Worm (Caenorhabditis elegans) whole organism, L2 larva: ENCODE measurements around the gene F07C3.3.

Experiments
- F13H6.1 ChIP-seq: sonication (generic microtip); optimal IDR thresholded peaks from 2 replicates; lab custom pipeline; 2016; ENCODE audit warnings: missing genetic modification characterization, missing compliant biosample characterization
- R02D3.7 ChIP-seq: fragments of 150-350 bp; optimal IDR thresholded peaks from 2 replicates; lab custom pipeline; 2014; ENCODE audit warnings: missing biosample characterization, missing genetic modification characterization
- Y55F3AM.14 ChIP-seq: fragments of 200-800 bp; sonication (Bioruptor generic); optimal IDR thresholded peaks from 2 replicates; lab custom pipeline; 2018; ENCODE audit warnings: mild to moderate bottlenecking, missing genetic modification characterization, missing compliant biosample characterization
- ZK546.5 ChIP-seq: sonication (generic microtip); optimal IDR thresholded peaks from 2 replicates; lab custom pipeline; 2017; ENCODE audit warnings: missing biosample characterization, missing genetic modification characterization
- alr-1 ChIP-seq: fragments of 150-350 bp; optimal IDR thresholded peaks from 2 replicates; lab custom pipeline; 2014; ENCODE audit warnings: missing biosample characterization, missing genetic modification characterization
- blmp-1 ChIP-seq: sonication (generic microtip); optimal IDR thresholded peaks from 2 replicates; lab custom pipeline; 2017; ENCODE audit warnings: missing genetic modification characterization, mild to moderate bottlenecking, missing compliant biosample characterization, antibody characterized with exemption, moderate library complexity; ENCODE audit not compliant: insufficient read depth
- ceh-82 ChIP-seq: fragments of 150-350 bp; optimal IDR thresholded peaks from 2 replicates; lab custom pipeline; 2014; ENCODE audit warnings: missing biosample characterization, missing genetic modification characterization
- egl-27 ChIP-seq: sonication (generic microtip); optimal IDR thresholded peaks from 3 replicates; lab custom pipeline; 2017; ENCODE audit warnings: missing biosample characterization, missing genetic modification reagents, missing genetic modification characterization
- elt-1 ChIP-seq: fragments of 150-350 bp; optimal IDR thresholded peaks from 2 replicates; lab custom pipeline; 2014; ENCODE audit warnings: missing biosample characterization, missing genetic modification characterization
- fos-1 ChIP-seq: fragments of 150-350 bp; optimal IDR thresholded peaks from 2 replicates; lab custom pipeline; 2014; ENCODE audit warnings: missing biosample characterization, missing genetic modification characterization
- gmeb-1 ChIP-seq: fragments of 150-350 bp; optimal IDR thresholded peaks from 2 replicates; lab custom pipeline; 2014; ENCODE audit warnings: missing biosample characterization, missing genetic modification characterization
- lin-11 ChIP-seq: fragments of 150-350 bp; sonication (generic microtip); optimal IDR thresholded peaks from 2 replicates; lab custom pipeline; 2014; ENCODE audit warnings: missing biosample characterization, missing genetic modification characterization, inconsistent platforms, mixed read lengths
- lin-13 ChIP-seq: fragments of 150-350 bp; optimal IDR thresholded peaks from 2 replicates; lab custom pipeline; 2014; ENCODE audit warnings: missing biosample characterization, missing genetic modification reagents, missing genetic modification characterization
- lsy-2 ChIP-seq, 2 experiments: fragments of 150-350 bp in 1 of 2; sonication (generic microtip) in 1 of 2; optimal IDR thresholded peaks; 2 replicates each; lab custom pipeline; 2014 to 2017; ENCODE audit warnings: missing biosample characterization in 2 of 2, missing genetic modification characterization in 2 of 2
- mab-5 ChIP-seq: fragments of 150-350 bp; optimal IDR thresholded peaks from 2 replicates; lab custom pipeline; 2014; ENCODE audit warnings: missing biosample characterization, missing genetic modification characterization
- mbf-1 ChIP-seq: sonication (generic microtip); optimal IDR thresholded peaks from 2 replicates; lab custom pipeline; 2017; ENCODE audit warnings: missing biosample characterization, missing genetic modification characterization
- mdl-1 ChIP-seq, 2 experiments: fragments of 150-350 bp in 1 of 2; sonication (generic microtip) in 1 of 2; optimal IDR thresholded peaks; 2 replicates each; lab custom pipeline; 2017; ENCODE audit warnings: missing biosample characterization in 2 of 2, missing genetic modification characterization in 2 of 2
- nhr-10 ChIP-seq: sonication (generic microtip); optimal IDR thresholded peaks from 2 replicates; lab custom pipeline; 2017; ENCODE audit warnings: missing biosample characterization, missing genetic modification characterization
- nhr-12 ChIP-seq: fragments of 150-350 bp; optimal IDR thresholded peaks from 2 replicates; lab custom pipeline; 2014; ENCODE audit warnings: missing biosample characterization, missing genetic modification characterization
- nhr-129 ChIP-seq: fragments of 150-350 bp; optimal IDR thresholded peaks from 2 replicates; lab custom pipeline; 2014; ENCODE audit warnings: missing biosample characterization, missing genetic modification characterization
- nhr-21 ChIP-seq: fragments of 150-350 bp; optimal IDR thresholded peaks from 2 replicates; lab custom pipeline; 2014; ENCODE audit warnings: missing biosample characterization, missing genetic modification characterization
- nhr-23 ChIP-seq: fragments of 150-350 bp; optimal IDR thresholded peaks from 2 replicates; lab custom pipeline; 2014; ENCODE audit warnings: missing biosample characterization, missing genetic modification reagents, missing genetic modification characterization
- nhr-237 ChIP-seq: fragments of 150-350 bp; optimal IDR thresholded peaks from 2 replicates; lab custom pipeline; 2014; ENCODE audit warnings: missing biosample characterization, missing genetic modification characterization
- nhr-25 ChIP-seq: fragments of 150-350 bp; sonication (generic microtip); optimal IDR thresholded peaks from 3 replicates; lab custom pipeline; 2014; ENCODE audit warnings: missing biosample characterization, missing genetic modification characterization
- nhr-6 ChIP-seq: fragments of 150-350 bp; optimal IDR thresholded peaks from 2 replicates; lab custom pipeline; 2014; ENCODE audit warnings: missing biosample characterization, missing genetic modification characterization
- nhr-77 ChIP-seq: fragments of 150-350 bp; optimal IDR thresholded peaks from 2 replicates; lab custom pipeline; 2014; ENCODE audit warnings: missing biosample characterization, missing genetic modification characterization
- peb-1 ChIP-seq: fragments of 150-350 bp; optimal IDR thresholded peaks from 2 replicates; lab custom pipeline; 2014; ENCODE audit warnings: missing biosample characterization, missing genetic modification characterization
- sma-3 ChIP-seq: sonication (generic microtip); optimal IDR thresholded peaks from 2 replicates; lab custom pipeline; 2016; ENCODE audit warnings: missing genetic modification reagents, missing genetic modification characterization, missing compliant biosample characterization
- sma-9 ChIP-seq, 2 experiments: fragments of 150-350 bp in 1 of 2; sonication (generic microtip) in 1 of 2; optimal IDR thresholded peaks; 2 replicates each; lab custom pipeline; 2014 to 2016; ENCODE audit warnings: missing genetic modification characterization in 2 of 2, mild to moderate bottlenecking in 1 of 2, missing biosample characterization in 1 of 2, missing compliant biosample characterization in 1 of 2, missing genetic modification reagents in 1 of 2, moderate library complexity in 1 of 2
- snpc-4 ChIP-seq: fragments of 150-350 bp; optimal IDR thresholded peaks from 2 replicates; lab custom pipeline; 2014; ENCODE audit warnings: missing biosample characterization, missing genetic modification characterization
- unc-39 ChIP-seq: fragments of 150-350 bp; optimal IDR thresholded peaks from 2 replicates; lab custom pipeline; 2014; ENCODE audit warnings: missing biosample characterization, missing genetic modification characterization
- unc-55 ChIP-seq: fragments of 150-350 bp; sonication (generic microtip); optimal IDR thresholded peaks from 3 replicates; lab custom pipeline; 2014; ENCODE audit warnings: missing biosample characterization, missing genetic modification reagents, missing genetic modification characterization
- zag-1 ChIP-seq: fragments of 150-350 bp; optimal IDR thresholded peaks from 2 replicates; lab custom pipeline; 2014; ENCODE audit warnings: missing biosample characterization, missing genetic modification characterization
- ztf-1 ChIP-seq: fragments of 200-800 bp; sonication (Bioruptor generic); conservative IDR thresholded peaks from 2 replicates; pipeline ENCODE4 v1.3.6; 2022; ENCODE audit warnings: missing genetic modification characterization, missing compliant biosample characterization
- ztf-11 ChIP-seq: sonication (generic microtip); optimal IDR thresholded peaks from 2 replicates; lab custom pipeline; 2017; ENCODE audit warnings: missing biosample characterization, missing genetic modification characterization

Gene F07C3.3

DNA sequence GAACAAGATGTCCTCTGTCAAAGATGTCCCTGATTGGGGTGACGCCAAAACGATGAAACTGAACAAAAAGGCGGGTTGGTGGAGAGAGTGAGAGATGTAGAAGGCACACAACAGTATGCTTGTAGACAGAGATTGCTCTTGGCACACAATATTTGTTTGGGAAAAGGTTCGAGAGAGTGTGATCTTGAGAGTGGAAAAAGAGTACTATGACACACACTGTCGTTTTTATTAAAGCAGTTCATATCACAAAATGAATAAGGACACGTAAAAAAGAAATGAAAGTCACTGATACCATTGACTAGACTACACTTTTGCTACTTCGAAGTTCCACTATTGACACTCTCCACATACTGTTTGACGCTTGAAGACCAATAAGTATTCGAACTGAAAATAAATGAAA, 23.3 kb upstream of the F07C3.3 start:
- TF ChIP-seq nhr-21 (tag; lab: Kevin White, UChicago) (no peak), nhr-10 (tag; lab: Kevin White, UChicago) (no peak), snpc-4 (tag; lab: Kevin White, UChicago) (no peak), gmeb-1 (tag; lab: Kevin White, UChicago) (peak; percentile 34), blmp-1 (tag; lab: Kevin White, UChicago) (no peak), nhr-77 (no peak), ztf-11 (no peak), mdl-1 (tag; optimal IDR thresholded peaks at IDR 0.05; lab: Kevin White, UChicago) (no peak), sma-3 (GFP tag; lab: Kevin White, UChicago) (no peak), mbf-1 (tag; lab: Kevin White, UChicago) (no peak), R02D3.7 (no peak), unc-39 (tag; lab: Kevin White, UChicago) (no peak), ztf-1 (GFP tag; lab: Robert Waterston, UW) (no peak), F13H6.1 (tag; lab: Kevin White, UChicago) (peak; percentile 48), lin-13 (no peak), nhr-6 (tag; lab: Kevin White, UChicago) (no peak), zag-1 (tag; lab: Kevin White, UChicago) (no peak), alr-1 (tag; lab: Kevin White, UChicago) (no peak), peb-1 (tag; lab: Kevin White, UChicago) (no peak), sma-9 (GFP tag; optimal IDR thresholded peaks at IDR 0.05; lab: Kevin White, UChicago) (peak; percentile 46), sma-9 (tag; optimal IDR thresholded peaks at IDR 0.05; lab: Kevin White, UChicago) (no peak), fos-1 (tag; lab: Kevin White, UChicago) (peak; percentile 94), mab-5 (tag; lab: Kevin White, UChicago) (no peak), Y55F3AM.14 (GFP tag; lab: Kevin White, UChicago) (no peak), unc-55 (GFP tag; lab: Kevin White, UChicago) (no peak), nhr-25 (tag; lab: Kevin White, UChicago) (no peak), nhr-237 (no peak), nhr-129 (tag; lab: Kevin White, UChicago) (peak; percentile 40)

DNA sequence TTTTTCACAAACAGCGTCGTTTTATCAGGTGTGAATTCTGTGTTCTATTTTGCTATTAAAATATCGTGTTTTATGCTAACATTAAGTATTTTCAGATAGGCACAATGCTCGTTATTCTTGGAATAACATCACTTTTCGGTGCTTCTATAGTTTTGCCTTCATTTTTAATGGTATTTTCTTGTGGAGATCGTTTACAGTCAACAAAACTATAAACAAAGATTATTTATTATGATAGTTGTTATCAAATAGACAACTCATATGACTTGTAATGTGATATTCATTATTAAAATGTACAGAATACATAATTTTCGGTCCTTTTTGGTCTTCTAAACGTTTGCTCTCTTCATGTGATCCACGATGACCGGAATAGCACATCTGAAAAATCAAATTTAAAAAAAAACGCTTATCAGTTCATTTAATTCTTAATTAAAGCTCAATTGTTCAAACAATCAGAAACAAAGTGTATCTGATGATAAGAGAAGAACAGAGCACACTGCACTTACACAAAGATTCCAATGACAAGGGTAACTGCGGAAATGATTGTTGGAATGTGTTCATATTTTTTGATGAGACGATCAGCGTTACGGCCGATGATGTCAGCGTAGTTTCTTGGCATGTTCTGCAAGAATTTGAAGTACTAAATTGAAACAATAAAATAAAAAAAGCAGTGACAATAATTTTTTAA, 22.0 kb upstream of the F07C3.3 start, which contains the start of gene F07C3.9:
Gene F07C3.9, minus strand, starts transcription at position 635 of the 685 bp plus-strand sequence.
- TF ChIP-seq lin-11 (tag; lab: Kevin White, UChicago) (no peak), elt-1 (tag; lab: Kevin White, UChicago) (no peak), fos-1 (tag; lab: Kevin White, UChicago) (peak; percentile 51), sma-9 (GFP tag; optimal IDR thresholded peaks at IDR 0.05; lab: Kevin White, UChicago) (peak; percentile 16), sma-9 (tag; optimal IDR thresholded peaks at IDR 0.05; lab: Kevin White, UChicago) (no peak)
- TF ChIP-seq, all 48 proteins: peak for 2

DNA sequence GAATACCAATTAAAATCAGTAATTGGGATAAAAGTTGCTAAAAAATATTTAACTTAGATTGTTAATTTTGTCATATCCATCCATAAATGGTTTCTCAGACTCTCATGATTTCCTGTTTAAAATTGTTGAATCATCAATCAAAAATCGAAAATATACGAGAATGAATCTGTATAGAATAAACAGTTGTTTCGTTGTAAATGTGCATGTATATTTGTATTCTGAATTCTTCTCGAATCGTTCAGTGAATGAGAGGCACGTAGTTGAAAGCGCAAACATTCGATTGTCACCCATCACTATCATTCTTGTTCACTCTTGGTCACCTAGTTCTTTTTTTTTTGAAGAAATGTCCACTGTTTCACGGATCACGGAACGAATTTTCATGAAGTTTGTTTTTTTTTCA, 17.7 kb upstream of the F07C3.3 start, which contains the start of gene ptd-2:
Gene ptd-2, plus strand, starts transcription at position 301 of the 400 bp plus-strand sequence.
- TF ChIP-seq nhr-237 (no peak), sma-9 (GFP tag; optimal IDR thresholded peaks at IDR 0.05; lab: Kevin White, UChicago) (no peak), sma-9 (tag; optimal IDR thresholded peaks at IDR 0.05; lab: Kevin White, UChicago) (no peak), mab-5 (tag; lab: Kevin White, UChicago) (no peak), F13H6.1 (tag; lab: Kevin White, UChicago) (no peak), lin-11 (tag; lab: Kevin White, UChicago) (no peak), lsy-2 (tag; optimal IDR thresholded peaks at IDR 0.05; lab: Kevin White, UChicago) (no peak), ceh-82 (no peak), nhr-12 (no peak), nhr-77 (no peak), ZK546.5 (tag; lab: Kevin White, UChicago) (no peak)

DNA sequence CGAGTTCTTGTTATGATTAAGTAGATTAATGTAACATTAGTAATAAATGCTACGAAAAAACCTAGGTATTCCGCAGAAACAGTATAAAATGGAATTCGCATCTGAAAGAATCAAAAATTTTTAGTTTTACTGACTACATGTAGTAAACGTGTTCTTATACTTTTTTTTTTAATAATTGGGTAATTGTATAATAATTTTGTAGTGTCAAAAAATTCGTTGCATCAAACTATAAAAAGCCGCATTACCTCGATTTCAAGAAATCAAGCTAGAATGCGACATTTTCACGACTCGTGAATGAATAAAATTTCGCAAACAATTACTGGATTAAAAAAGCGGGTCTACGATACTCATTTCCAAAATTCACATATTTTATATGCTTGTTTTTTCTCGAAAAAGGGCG, 17.0 kb upstream of the F07C3.3 start, which contains the start of gene str-94:
Gene str-94, minus strand, starts transcription at position 101 of the 400 bp plus-strand sequence.
- TF ChIP-seq nhr-23 (tag; lab: Kevin White, UChicago) (no peak), alr-1 (tag; lab: Kevin White, UChicago) (no peak), sma-3 (GFP tag; lab: Kevin White, UChicago) (no peak), nhr-237 (no peak), zag-1 (tag; lab: Kevin White, UChicago) (no peak), egl-27 (no peak), unc-55 (GFP tag; lab: Kevin White, UChicago) (no peak)
